Fruit fly (Drosophila melanogaster) whole organism, wandering third instar larva: ENCODE measurements around the gene TM9SF2.

Source experiments
- Abd-B ChIP-seq: fragments of >200 bp; optimal IDR thresholded peaks from 2 replicates; lab custom pipeline; 2017; ENCODE audit warnings: missing biosample characterization, missing genetic modification characterization
- CG32264 ChIP-seq: fragments of 200-800 bp; sonication (Bioruptor generic); optimal IDR thresholded peaks from 2 replicates; lab custom pipeline; 2016; ENCODE audit warnings: missing biosample characterization, missing genetic modification characterization
- CG9705 ChIP-seq: fragments of 200-800 bp; sonication (Bioruptor generic); optimal IDR thresholded peaks from 2 replicates; lab custom pipeline; 2018; ENCODE audit warnings: missing biosample characterization, mild to moderate bottlenecking, missing genetic modification characterization
- CrebA ChIP-seq: fragments of 200-800 bp; sonication (Bioruptor generic); optimal IDR thresholded peaks from 2 replicates; lab custom pipeline; 2016; ENCODE audit warnings: missing biosample characterization, mild to moderate bottlenecking, missing genetic modification characterization, borderline replicate concordance
- Dfd ChIP-seq: fragments of >200 bp; optimal IDR thresholded peaks from 2 replicates; lab custom pipeline; 2017; ENCODE audit warnings: missing biosample characterization, missing genetic modification characterization
- Dif ChIP-seq: fragments of 200-275, 200-300 bp; sonication (Bioruptor generic); optimal IDR thresholded peaks from 2 replicates; lab custom pipeline; 2018; ENCODE audit warnings: missing biosample characterization, missing genetic modification characterization; ENCODE audit not compliant: partially characterized antibody
- GATAd ChIP-seq: sonication (Bioruptor generic); optimal IDR thresholded peaks from 2 replicates; lab custom pipeline; 2016; ENCODE audit warnings: missing biosample characterization, missing genetic modification characterization
- HLH106 ChIP-seq: fragments of 200-800 bp; optimal IDR thresholded peaks from 3 replicates; lab custom pipeline; 2019; ENCODE audit warnings: missing biosample characterization, mild to moderate bottlenecking, missing genetic modification characterization, moderate library complexity
- Hnf4 ChIP-seq: fragments of 200-800 bp; sonication (Bioruptor generic); optimal IDR thresholded peaks from 2 replicates; lab custom pipeline; 2016; ENCODE audit warnings: missing biosample characterization, mild to moderate bottlenecking, missing genetic modification characterization
- Hr78 ChIP-seq: fragments of >200 bp; optimal IDR thresholded peaks from 2 replicates; lab custom pipeline; 2017; ENCODE audit warnings: missing biosample characterization, missing genetic modification characterization
- Hr83 ChIP-seq: fragments of 200-300 bp; sonication (Bioruptor generic); optimal IDR thresholded peaks from 2 replicates; lab custom pipeline; 2016; ENCODE audit warnings: missing biosample characterization, mild to moderate bottlenecking, missing genetic modification characterization, moderate library complexity; ENCODE audit not compliant: poor library complexity, severe bottlenecking
- Jra ChIP-seq: sonication (Bioruptor generic); optimal IDR thresholded peaks from 2 replicates; lab custom pipeline; 2016; ENCODE audit warnings: missing biosample characterization, missing genetic modification characterization
- Mio ChIP-seq: sonication (Bioruptor generic); optimal IDR thresholded peaks from 2 replicates; lab custom pipeline; 2016; ENCODE audit warnings: missing biosample characterization, missing genetic modification characterization
- Myc ChIP-seq: fragments of >200 bp; optimal IDR thresholded peaks from 2 replicates; lab custom pipeline; 2017
- N ChIP-seq: fragments of >200 bp; optimal IDR thresholded peaks from 2 replicates; lab custom pipeline; 2018; ENCODE audit warnings: missing biosample characterization, missing external identifiers, missing genetic modification characterization
- OdsH ChIP-seq: fragments of 200-800 bp; sonication (Bioruptor generic); optimal IDR thresholded peaks from 2 replicates; lab custom pipeline; 2016; ENCODE audit warnings: missing biosample characterization, mild to moderate bottlenecking, missing genetic modification characterization
- Rel ChIP-seq, 2 experiments: fragments of 200-800 bp; sonication (Bioruptor generic) in 1 of 2; optimal IDR thresholded peaks; 2 replicates in 1 of 2; 3 replicates in 1 of 2; lab custom pipeline; 2016 to 2019; ENCODE audit warnings: mild to moderate bottlenecking in 2 of 2, missing biosample characterization in 2 of 2, missing genetic modification characterization in 2 of 2, moderate library complexity in 1 of 2
- Sp1 ChIP-seq: fragments of 200-800 bp; sonication (Bioruptor generic); optimal IDR thresholded peaks from 3 replicates; lab custom pipeline; 2019; ENCODE audit warnings: missing biosample characterization, mild to moderate bottlenecking, missing genetic modification characterization, moderate library complexity
- Vsx2 ChIP-seq: fragments of 200-300, 225-300 bp; sonication (Bioruptor generic); optimal IDR thresholded peaks from 2 replicates; lab custom pipeline; 2018; ENCODE audit warnings: missing biosample characterization, missing genetic modification characterization; ENCODE audit not compliant: partially characterized antibody
- br ChIP-seq: fragments of 200-800 bp; sonication (Bioruptor generic); optimal IDR thresholded peaks from 2 replicates; lab custom pipeline; 2016; ENCODE audit warnings: missing biosample characterization, missing genetic modification characterization
- brk ChIP-seq: fragments of 200-800 bp; sonication (Bioruptor generic); optimal IDR thresholded peaks from 2 replicates; lab custom pipeline; 2016; ENCODE audit warnings: missing biosample characterization, mild to moderate bottlenecking, missing genetic modification characterization
- dl ChIP-seq, 2 experiments: fragments of 175-275, 200-275 bp in 1 of 2; fragments of 200-275 bp in 1 of 2; sonication (Bioruptor generic); optimal IDR thresholded peaks; lab custom pipeline; 2018; ENCODE audit warnings: mild to moderate bottlenecking in 2 of 2, missing biosample characterization in 2 of 2, missing genetic modification characterization in 2 of 2, moderate library complexity in 2 of 2; ENCODE audit not compliant: partially characterized antibody in 2 of 2, insufficient read depth in 1 of 2
- dmrt93B ChIP-seq: fragments of 200-800 bp; sonication (Bioruptor generic); optimal IDR thresholded peaks from 2 replicates; lab custom pipeline; 2018; ENCODE audit warnings: missing biosample characterization, mild to moderate bottlenecking, missing genetic modification characterization
- dsf ChIP-seq: sonication (Bioruptor generic); optimal IDR thresholded peaks from 2 replicates; lab custom pipeline; 2016; ENCODE audit warnings: missing biosample characterization, missing genetic modification characterization, borderline replicate concordance
- ey ChIP-seq: fragments of 200-800 bp; sonication (Bioruptor generic); optimal IDR thresholded peaks from 2 replicates; lab custom pipeline; 2016; ENCODE audit warnings: missing biosample characterization, missing genetic modification characterization
- foxo ChIP-seq, 2 experiments: fragments of 200-800 bp; sonication (Bioruptor generic); optimal IDR thresholded peaks; 2 replicates in 1 of 2; 3 replicates in 1 of 2; lab custom pipeline; 2016 to 2017; ENCODE audit warnings: missing biosample characterization in 2 of 2, missing genetic modification characterization in 2 of 2
- fru ChIP-seq: fragments of 200-800 bp; sonication (Bioruptor generic); optimal IDR thresholded peaks from 3 replicates; lab custom pipeline; 2016; ENCODE audit warnings: missing biosample characterization, mild to moderate bottlenecking, missing genetic modification characterization
- h ChIP-seq: fragments of 200-800 bp; sonication (Bioruptor generic); optimal IDR thresholded peaks from 3 replicates; lab custom pipeline; 2016; ENCODE audit warnings: missing biosample characterization, mild to moderate bottlenecking, missing genetic modification characterization
- jim ChIP-seq: fragments of 175-275, 200-325 bp; sonication (Bioruptor generic); optimal IDR thresholded peaks from 2 replicates; lab custom pipeline; 2016; ENCODE audit warnings: missing biosample characterization, mild to moderate bottlenecking, missing genetic modification characterization
- lola ChIP-seq: fragments of >200 bp; optimal IDR thresholded peaks from 2 replicates; lab custom pipeline; 2017; ENCODE audit warnings: missing biosample characterization, missing genetic modification characterization
- pan ChIP-seq: fragments of >200 bp; optimal IDR thresholded peaks from 2 replicates; lab custom pipeline; 2017
- psq ChIP-seq: fragments of 200-800 bp; sonication (Bioruptor generic); optimal IDR thresholded peaks from 3 replicates; lab custom pipeline; 2017; ENCODE audit warnings: missing biosample characterization, mild to moderate bottlenecking, missing genetic modification characterization, moderate library complexity
- rgr ChIP-seq: fragments of 200-800 bp; sonication (Bioruptor generic); optimal IDR thresholded peaks from 3 replicates; lab custom pipeline; 2016; ENCODE audit warnings: missing biosample characterization, mild to moderate bottlenecking, missing genetic modification characterization
- sage ChIP-seq: fragments of 200-800 bp; sonication (Bioruptor generic); optimal IDR thresholded peaks from 2 replicates; lab custom pipeline; 2016; ENCODE audit warnings: missing biosample characterization, mild to moderate bottlenecking, missing genetic modification characterization
- sv ChIP-seq: fragments of 200-800 bp; sonication (Bioruptor generic); optimal IDR thresholded peaks from 3 replicates; lab custom pipeline; 2016; ENCODE audit warnings: missing biosample characterization, missing genetic modification characterization
- tai ChIP-seq: sonication (Bioruptor generic); optimal IDR thresholded peaks from 2 replicates; lab custom pipeline; 2016; ENCODE audit warnings: missing biosample characterization, missing genetic modification characterization
- usp ChIP-seq: fragments of >200 bp; optimal IDR thresholded peaks from 2 replicates; lab custom pipeline; 2017; ENCODE audit warnings: missing biosample characterization, missing genetic modification characterization
- woc ChIP-seq: sonication (Bioruptor generic); optimal IDR thresholded peaks from 2 replicates; lab custom pipeline; 2016; ENCODE audit warnings: missing biosample characterization, mild to moderate bottlenecking, missing genetic modification characterization

Gene TM9SF2

dm6 chr2L:20757808-20758187 lies 23.7 kb upstream of the TM9SF2 start, which contains the start of the genes Rhau and dia:
Gene Rhau, minus strand, starts transcription at chr2L:20757985.
Gene dia, plus strand, starts transcription at chr2L:20758144.
- peak in 1 of 2 experiments; percentile 3 for TF ChIP-seq foxo (GFP tag; optimal IDR thresholded peaks at IDR 0.05; lab: Kevin White, UChicago)
- no peak for TF ChIP-seq GATAd (GFP tag; lab: Kevin White, UChicago)
- peak; percentile 11 for TF ChIP-seq Myc (lab: Kevin White, UChicago)
- peak; percentile 11 for TF ChIP-seq h (GFP tag; lab: Kevin White, UChicago)
- no peak for TF ChIP-seq Mio (GFP tag; lab: Kevin White, UChicago)
- TF ChIP-seq Sp1 (GFP tag; lab: Kevin White, UChicago) = peak; percentile 30
- no peak for TF ChIP-seq lola (GFP tag; lab: Kevin White, UChicago)
- TF ChIP-seq Hr83 = no peak
- TF ChIP-seq Rel (GFP tag; optimal IDR thresholded peaks at IDR 0.05; lab: Kevin White, UChicago) = no peak
- peak; percentile 37 for TF ChIP-seq Rel (tag; optimal IDR thresholded peaks at IDR 0.05; lab: Kevin White, UChicago)
- peak; percentile 47 for TF ChIP-seq Hnf4
- no peak for TF ChIP-seq dsf (GFP tag; lab: Kevin White, UChicago)
- peak; percentile 33 for TF ChIP-seq HLH106

dm6 chr2L:20752160-20752559 lies 18.1 kb upstream of the TM9SF2 start, which contains the start of the genes Amacr and Ns4:
Gene Amacr, minus strand, starts transcription at chr2L:20752341.
Gene Ns4, plus strand, starts transcription at chr2L:20752476.
- TF ChIP-seq Hr83 = no peak
- no peak for TF ChIP-seq Vsx2
- no peak for TF ChIP-seq dl (GFP tag; optimal IDR thresholded peaks at IDR 0.05; lab: Kevin White, UChicago; ENCODE audit: insufficient read depth in 1 of 2, partially characterized antibody in 2 of 2)
- TF ChIP-seq Sp1 (GFP tag; lab: Kevin White, UChicago) = peak; percentile 55
- no peak for TF ChIP-seq tai (GFP tag; lab: Kevin White, UChicago)
- TF ChIP-seq h (GFP tag; lab: Kevin White, UChicago) = peak; percentile 70
- TF ChIP-seq pan (lab: Kevin White, UChicago) = no peak
- no peak for TF ChIP-seq brk (GFP tag; lab: Kevin White, UChicago)
- TF ChIP-seq jim = no peak
- no peak for TF ChIP-seq Dfd (GFP tag; lab: Kevin White, UChicago)
- no peak for TF ChIP-seq sv
- TF ChIP-seq Hnf4 = peak; percentile 90
- no peak for TF ChIP-seq N (GFP tag; lab: Kevin White, UChicago)
- peak; percentile 60 for TF ChIP-seq OdsH (GFP tag; lab: Kevin White, UChicago)
- peak; percentile 74 for TF ChIP-seq ey (GFP tag; lab: Kevin White, UChicago)
- peak; percentile 66 for TF ChIP-seq HLH106
- TF ChIP-seq Jra (GFP tag; lab: Kevin White, UChicago) = peak; percentile 21
- no peak for TF ChIP-seq Hr78
- no peak for TF ChIP-seq Abd-B (GFP tag; lab: Kevin White, UChicago)
- peak; percentile 73 for TF ChIP-seq fru (GFP tag; lab: Kevin White, UChicago)
- no peak for TF ChIP-seq Myc (lab: Kevin White, UChicago)
- TF ChIP-seq GATAd (GFP tag; lab: Kevin White, UChicago) = no peak
- no peak for TF ChIP-seq woc (GFP tag; lab: Kevin White, UChicago)
- TF ChIP-seq dsf (GFP tag; lab: Kevin White, UChicago) = no peak
- TF ChIP-seq Rel (GFP tag; optimal IDR thresholded peaks at IDR 0.05; lab: Kevin White, UChicago) = no peak
- peak; percentile 75 for TF ChIP-seq Rel (tag; optimal IDR thresholded peaks at IDR 0.05; lab: Kevin White, UChicago)
- TF ChIP-seq br (GFP tag; lab: Kevin White, UChicago) = peak; percentile 73
- TF ChIP-seq CG9705 (GFP tag; lab: Kevin White, UChicago) = peak; percentile 30
- TF ChIP-seq CG32264 = no peak
- TF ChIP-seq Dif = no peak
- TF ChIP-seq rgr (GFP tag; lab: Kevin White, UChicago) = peak; percentile 75
- TF ChIP-seq foxo (GFP tag; optimal IDR thresholded peaks at IDR 0.05; lab: Kevin White, UChicago) = peak in 1 of 2 experiments; percentile 77
- TF ChIP-seq sage (GFP tag; lab: Kevin White, UChicago) = no peak
- peak; percentile 41 for TF ChIP-seq psq (GFP tag; lab: Kevin White, UChicago)
- TF ChIP-seq usp (GFP tag; lab: Kevin White, UChicago) = no peak
- no peak for TF ChIP-seq Mio (GFP tag; lab: Kevin White, UChicago)
- TF ChIP-seq lola (GFP tag; lab: Kevin White, UChicago) = no peak
- TF ChIP-seq CrebA (GFP tag; lab: Kevin White, UChicago) = no peak
- TF ChIP-seq dmrt93B = no peak
